Comparison of ENCODE assay signal across 4 worm cellular contexts in the genomic region with DNA sequence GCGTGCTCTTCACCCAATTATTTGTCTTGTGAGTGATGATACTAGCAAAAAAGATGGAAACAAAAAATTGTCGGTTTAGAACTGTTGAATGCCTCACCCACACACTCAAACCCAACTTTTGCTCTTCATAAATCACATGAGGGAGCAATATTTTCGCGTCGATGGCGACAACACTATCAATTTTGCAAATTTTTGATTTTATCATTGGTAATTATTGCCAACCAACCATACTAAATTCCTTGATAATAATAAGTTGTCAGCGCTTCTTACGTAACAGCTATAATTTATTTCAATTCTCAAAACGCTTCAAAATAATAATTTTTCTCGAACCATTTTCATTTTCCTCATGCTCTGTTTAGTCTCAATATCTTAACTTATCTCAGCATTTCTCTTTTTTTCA.
TF ChIP-seq lines count a peak whose summit lies in the region.

No protein-coding gene starts in this region.

TF ChIP-seq in whole organism, L2 larva, 48 proteins besides CTCF, POLR2A, EP300 and RAD21:
- TF ChIP-seq nhr-77 (tag; optimal IDR thresholded peaks at IDR 0.05; lab: Kevin White, UChicago) (no peak), fos-1 (tag; optimal IDR thresholded peaks at IDR 0.05; lab: Kevin White, UChicago) (peak; percentile 44), Y55F3AM.14 (GFP tag; optimal IDR thresholded peaks at IDR 0.05; lab: Kevin White, UChicago) (no peak), ama-1 (optimal IDR thresholded peaks at IDR 0.05; lab: Kevin White, UChicago) (no peak), mdl-1 (tag; optimal IDR thresholded peaks at IDR 0.05; lab: Kevin White, UChicago) (no peak), R02D3.7 (tag; optimal IDR thresholded peaks at IDR 0.05; lab: Kevin White, UChicago) (no peak)

TF ChIP-seq in whole organism, L3 larva, 47 proteins besides CTCF, POLR2A, EP300 and RAD21:
- TF ChIP-seq aly-2 (tag; optimal IDR thresholded peaks at IDR 0.05; lab: Kevin White, UChicago) (no peak), elt-2 (tag; optimal IDR thresholded peaks at IDR 0.05; lab: Kevin White, UChicago) (peak; percentile 62), pqm-1 (tag; optimal IDR thresholded peaks at IDR 0.05; lab: Kevin White, UChicago) (peak; percentile 27)

TF ChIP-seq in whole organism, L4 larva, 104 proteins besides CTCF, POLR2A, EP300 and RAD21:
- TF ChIP-seq pqm-1 (tag; optimal IDR thresholded peaks at IDR 0.05; lab: Kevin White, UChicago) (peak; percentile 58), daf-16 (GFP tag; optimal IDR thresholded peaks at IDR 0.05; lab: Kevin White, UChicago) (no peak), daf-16 (tag; optimal IDR thresholded peaks at IDR 0.05; lab: Kevin White, UChicago) (peak; percentile 50), ztf-7 (tag; optimal IDR thresholded peaks at IDR 0.05; lab: Kevin White, UChicago) (no peak), spr-3 (GFP tag; optimal IDR thresholded peaks at IDR 0.05; lab: Kevin White, UChicago) (no peak)

TF ChIP-seq in whole organism, young adult, 124 proteins besides CTCF, POLR2A, EP300 and RAD21:
- TF ChIP-seq sptf-2 (GFP tag; optimal IDR thresholded peaks at IDR 0.05; lab: Kevin White, UChicago) = no peak
- peak; percentile 37 for TF ChIP-seq nhr-80 (tag; optimal IDR thresholded peaks at IDR 0.05; lab: Kevin White, UChicago)
- no peak for TF ChIP-seq ceh-100 (GFP tag; IDR thresholded peaks at IDR 0.05; lab: Robert Waterston, UW)
